Fruit fly (Drosophila melanogaster): ENCODE results near the gene CG34175.

The CG34175 gene

DNA sequence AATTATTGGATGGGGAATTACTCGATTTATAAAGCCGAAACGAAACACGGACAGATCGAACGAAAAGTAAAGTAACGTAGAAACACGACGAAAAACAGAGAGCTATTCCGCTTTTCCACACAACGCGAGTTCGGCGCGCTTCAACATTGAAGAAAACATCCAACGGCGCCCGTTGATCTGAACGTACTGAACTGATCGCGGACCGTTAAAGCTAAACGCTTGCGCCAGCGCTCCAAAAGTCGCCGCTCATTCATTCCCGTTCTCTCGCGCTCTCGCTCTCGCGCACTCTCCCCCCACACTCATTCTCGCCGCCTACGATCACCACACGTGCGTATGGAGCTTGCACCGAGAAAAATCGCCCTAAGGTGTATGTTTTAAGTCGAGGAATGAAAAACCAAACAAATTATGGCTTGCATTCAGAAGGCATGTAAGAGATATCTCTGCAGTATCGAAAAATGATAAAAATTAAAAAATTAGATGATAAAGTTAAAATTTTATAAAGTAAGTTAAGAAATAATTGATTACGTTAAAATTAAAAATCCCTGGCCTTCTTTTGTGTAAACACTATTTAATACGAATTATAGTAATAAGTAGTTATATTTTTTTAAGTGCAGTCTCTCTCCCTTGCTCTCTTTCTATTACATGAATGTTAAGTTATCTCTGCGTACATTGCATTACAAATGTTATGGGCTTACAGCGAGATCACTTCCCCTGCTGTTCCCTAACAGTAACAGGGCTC, 43.0 kb upstream of the CG34175 start, which contains the start of gene E23 (continued):
- TF ChIP-seq ssp (GFP tag; IDR thresholded peaks at IDR 0.05) (peak; percentile 93), jing (GFP tag; optimal IDR thresholded peaks at IDR 0.05) (peak; percentile 93), Spps (tag; optimal IDR thresholded peaks at IDR 0.05) (peak; percentile 98), GATAe (GFP tag; conservative IDR thresholded peaks at IDR 0.05) (peak; percentile 94), inv (GFP tag; IDR thresholded peaks at IDR 0.05; ENCODE audit: partially characterized antibody) (no peak), CG14860 (GFP tag; IDR thresholded peaks at IDR 0.05; ENCODE audit: partially characterized antibody) (0 out of 3 replicates have a peak, but pooled peaks have one; percentile 34), eve (GFP tag; optimal IDR thresholded peaks at IDR 0.05) (peak in 1 of 2 experiments; percentile 97), Opbp (GFP tag; IDR thresholded peaks at IDR 0.05; ENCODE audit: partially characterized antibody) (peak; percentile 69; the same call in 2 of the 3 replicates), HLH3B (GFP tag; IDR thresholded peaks at IDR 0.05) (peak; percentile 98), corto (GFP tag; optimal IDR thresholded peaks at IDR 0.05) (peak; percentile 77), CG8290 (GFP tag; optimal IDR thresholded peaks at IDR 0.05) (peak; percentile 97), CG8290 (tag; optimal IDR thresholded peaks at IDR 0.05) (peak; percentile 93 to 94), Bdp1 (GFP tag; optimal IDR thresholded peaks at IDR 0.05) (peak; percentile 90), sim (GFP tag; IDR thresholded peaks at IDR 0.05) (peak; percentile 95), Neu2 (GFP tag; optimal IDR thresholded peaks at IDR 0.05; ENCODE audit: borderline replicate concordance) (peak; percentile 22), CG30020 (tag; optimal IDR thresholded peaks at IDR 0.05) (peak; percentile 92), psq (GFP tag; optimal IDR thresholded peaks at IDR 0.05) (peak; percentile 94), CG1024 (GFP tag; IDR thresholded peaks at IDR 0.05) (peak; percentile 93), sima (GFP tag; optimal IDR thresholded peaks at IDR 0.05) (peak; percentile 84), CG12236 (GFP tag; optimal IDR thresholded peaks at IDR 0.05) (peak; percentile 78), nerfin-1 (tag; optimal IDR thresholded peaks at IDR 0.05) (peak; percentile 98), yki (optimal IDR thresholded peaks at IDR 0.05) (no peak), cwo (GFP tag; optimal IDR thresholded peaks at IDR 0.05) (peak; percentile 100), gcm2 (GFP tag; optimal IDR thresholded peaks at IDR 0.05) (peak; percentile 93), CG10274 (GFP tag; optimal IDR thresholded peaks at IDR 0.05) (peak; percentile 89), crol (GFP tag; IDR thresholded peaks at IDR 0.05) (peak; percentile 92), chif (GFP tag; optimal IDR thresholded peaks at IDR 0.05) (peak; percentile 96 to 97), Drgx (GFP tag; IDR thresholded peaks at IDR 0.05) (peak; percentile 98), bbx (GFP tag; IDR thresholded peaks at IDR 0.05; ENCODE audit: partially characterized antibody) (peak; percentile 69; the same call in 1 of the 2 replicates), Fer3 (tag; optimal IDR thresholded peaks at IDR 0.05) (peak; percentile 97), Xbp1 (GFP tag; optimal IDR thresholded peaks at IDR 0.05) (peak; percentile 99), mld (GFP tag; IDR thresholded peaks at IDR 0.05; ENCODE audit: partially characterized antibody) (peak; percentile 70; the same call in 1 of the 3 replicates), CG3163 (GFP tag; optimal IDR thresholded peaks at IDR 0.05) (peak; percentile 82), CG10431 (GFP tag; optimal IDR thresholded peaks at IDR 0.05) (peak; percentile 97), CG16813 (GFP tag; IDR thresholded peaks at IDR 0.05; ENCODE audit: partially characterized antibody) (no peak), bigmax (GFP tag; optimal IDR thresholded peaks at IDR 0.05) (peak; percentile 48), pita (GFP tag; optimal IDR thresholded peaks at IDR 0.05) (no peak), toy (GFP tag; IDR thresholded peaks at IDR 0.05) (peak; percentile 94), schlank (tag; optimal IDR thresholded peaks at IDR 0.05) (peak; percentile 92), pb (GFP tag; optimal IDR thresholded peaks at IDR 0.05) (peak; percentile 84), vvl (GFP tag; IDR thresholded peaks at IDR 0.05) (peak; percentile 98), pnt (GFP tag; optimal IDR thresholded peaks at IDR 0.05) (peak; percentile 92), ci (GFP tag; IDR thresholded peaks at IDR 0.05) (peak; percentile 97), H2.0 (GFP tag; IDR thresholded peaks at IDR 0.05) (peak; percentile 97), Rx (GFP tag; IDR thresholded peaks at IDR 0.05) (peak; percentile 97), CG6272 (GFP tag; IDR thresholded peaks at IDR 0.05) (peak; percentile 97), Hr39 (optimal IDR thresholded peaks at IDR 0.05) (no peak), Stat92E (GFP tag; optimal IDR thresholded peaks at IDR 0.05) (peak in 1 of 3 experiments; percentile 98), Gsc (GFP tag; IDR thresholded peaks at IDR 0.05) (peak; percentile 92), CG10654 (GFP tag; optimal IDR thresholded peaks at IDR 0.05) (peak; percentile 98)
